Fruit fly (Drosophila melanogaster): ENCODE results near the gene CG7551.

The CG7551 gene

dm6 chr3L:11458370-11458769, at the start of gene CG7551, which contains the start of gene CG12289:
Gene CG7551 (plus strand): TSS chr3L:11458490.
Gene CG12289 (minus strand): TSS chr3L:11458470.
- no peak for TF ChIP-seq noc (tag; optimal IDR thresholded peaks at IDR 0.05)

DNA sequence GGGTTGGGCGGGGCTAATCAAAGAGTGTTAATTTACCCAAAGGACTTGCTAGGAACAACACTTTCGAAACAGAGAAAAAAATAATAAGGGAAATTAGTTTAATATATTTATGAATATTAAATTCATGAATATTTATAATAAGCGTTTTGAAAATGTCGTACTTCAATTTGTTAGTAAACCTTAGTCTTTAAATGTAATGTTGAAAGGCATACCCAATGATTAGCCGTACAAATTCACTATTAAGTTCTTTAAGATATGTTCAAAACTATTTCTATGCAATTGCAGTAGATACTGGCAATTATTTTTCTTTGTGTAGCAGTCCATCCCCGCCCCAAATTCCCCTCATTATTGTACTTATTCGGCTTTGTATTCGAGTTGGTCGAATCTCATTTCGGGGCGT, 47.8 kb upstream of the CG7551 start:
- no peak for TF ChIP-seq noc (tag; optimal IDR thresholded peaks at IDR 0.05)

- no peak for TF ChIP-seq noc (tag; optimal IDR thresholded peaks at IDR 0.05)
Measured at dm6 chr3L:11413697-11414096, 44.6 kb upstream of the CG7551 start.

DNA sequence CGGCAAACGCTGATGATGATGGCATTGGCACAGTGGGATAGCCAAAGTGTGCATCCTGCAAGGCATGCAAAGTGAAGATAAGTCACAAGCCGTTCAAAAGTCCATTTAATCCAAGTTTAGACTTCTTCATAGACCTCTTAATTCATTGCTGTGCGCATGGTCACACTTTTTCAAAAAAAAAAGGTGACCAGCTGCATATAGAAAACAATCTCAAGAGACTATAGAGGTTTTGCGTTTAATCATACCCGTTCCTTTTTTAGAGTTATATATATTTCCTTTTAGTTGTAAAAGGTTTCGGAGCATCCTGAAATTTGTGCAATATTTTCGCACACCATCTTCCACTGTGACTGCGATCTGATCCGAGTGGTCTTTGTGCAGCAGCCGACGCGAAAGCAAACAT, 43.8 kb upstream of the CG7551 start:
- TF ChIP-seq noc (tag; optimal IDR thresholded peaks at IDR 0.05) = no peak

DNA sequence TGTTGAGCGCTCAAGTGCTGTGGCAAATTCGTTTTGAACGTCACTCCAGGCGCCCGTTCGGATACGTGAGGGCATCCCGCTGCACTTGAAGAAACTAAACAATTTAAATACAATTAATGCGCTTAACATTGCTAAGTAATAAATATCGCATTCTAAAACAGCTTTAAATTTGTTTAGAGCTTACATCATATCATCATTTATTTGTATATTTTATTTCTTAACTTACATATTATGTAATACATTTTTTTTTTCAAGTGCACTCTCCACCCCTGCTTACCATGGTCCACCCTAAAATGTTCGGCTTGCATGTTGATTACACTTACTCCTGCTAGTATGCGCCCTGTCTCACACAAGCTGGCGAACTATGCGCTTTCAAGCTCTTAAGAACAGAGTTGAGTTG, 42.9 kb upstream of the CG7551 start:
- no peak for TF ChIP-seq noc (tag; optimal IDR thresholded peaks at IDR 0.05)

DNA sequence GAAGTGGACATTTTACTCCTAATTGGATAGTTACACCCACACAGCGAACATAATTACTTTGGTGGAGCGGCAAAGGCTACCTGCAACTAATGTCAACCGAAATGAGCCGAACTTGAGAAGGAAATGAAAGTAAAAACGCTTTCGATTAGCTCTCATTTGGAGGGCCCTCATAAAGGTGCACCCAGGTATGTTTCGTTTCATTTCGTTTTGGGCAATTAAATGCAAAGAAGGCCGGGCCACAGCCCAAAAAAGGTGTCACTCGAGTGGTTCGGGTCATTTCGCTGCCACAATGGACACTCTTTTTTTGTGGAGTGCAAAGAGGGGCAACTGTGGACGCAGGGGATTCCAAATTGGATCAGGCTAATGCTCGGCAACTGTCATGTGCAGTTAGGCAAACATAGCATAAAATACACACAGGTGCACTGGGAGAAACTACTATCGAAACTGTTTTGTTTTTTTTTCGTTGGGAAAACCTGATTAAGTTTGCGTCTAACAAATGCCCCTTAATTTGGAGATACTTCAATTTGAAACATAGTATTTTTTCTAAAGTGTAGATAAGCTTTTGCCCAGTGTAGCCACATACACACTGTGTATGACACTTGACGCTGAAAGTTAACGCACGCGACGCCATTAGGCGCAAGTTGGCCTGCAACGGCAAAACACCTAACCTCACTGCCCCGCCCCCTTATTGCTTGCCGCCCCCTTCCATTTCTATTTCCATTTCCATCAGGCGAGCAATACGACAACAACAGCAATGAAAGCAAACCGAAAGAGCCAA, 41.6 kb upstream of the CG7551 start:
- no peak for TF ChIP-seq noc (tag; optimal IDR thresholded peaks at IDR 0.05)

dm6 chr3L:11417273-11418040, 40.8 kb upstream of the CG7551 start:
- TF ChIP-seq noc (tag; optimal IDR thresholded peaks at IDR 0.05) = peak; percentile 33

DNA sequence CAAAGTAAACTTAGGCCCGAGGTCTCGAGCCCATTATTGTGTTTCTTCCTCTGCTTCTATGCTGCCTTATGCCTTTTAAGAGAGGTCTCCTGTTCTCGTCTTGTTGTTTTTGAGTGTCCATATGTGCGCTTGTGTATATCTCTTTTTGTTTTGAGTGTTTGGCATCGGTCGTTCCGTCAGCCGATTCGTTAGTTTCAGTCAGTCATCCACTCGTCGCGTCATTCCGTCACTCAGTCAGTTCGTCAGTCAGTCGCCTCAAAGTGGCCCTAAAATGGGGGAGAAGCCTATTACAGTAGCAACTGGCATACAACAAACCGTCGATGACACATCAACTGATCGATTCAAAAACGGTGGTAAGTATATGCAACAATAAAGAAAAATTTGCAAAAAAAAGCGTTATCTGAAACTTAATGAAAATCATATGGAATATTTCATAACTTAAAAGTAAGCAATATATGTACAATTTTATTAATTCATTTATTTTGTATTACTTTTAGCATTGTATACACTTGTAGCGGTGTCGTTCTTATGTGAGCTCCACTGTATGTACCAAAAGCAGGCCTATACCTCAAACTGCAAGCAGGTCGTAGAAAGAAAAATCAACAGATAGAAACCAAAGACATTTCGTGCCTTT, 40.1 kb upstream of the CG7551 start:
- no peak for TF ChIP-seq noc (tag; optimal IDR thresholded peaks at IDR 0.05)

DNA sequence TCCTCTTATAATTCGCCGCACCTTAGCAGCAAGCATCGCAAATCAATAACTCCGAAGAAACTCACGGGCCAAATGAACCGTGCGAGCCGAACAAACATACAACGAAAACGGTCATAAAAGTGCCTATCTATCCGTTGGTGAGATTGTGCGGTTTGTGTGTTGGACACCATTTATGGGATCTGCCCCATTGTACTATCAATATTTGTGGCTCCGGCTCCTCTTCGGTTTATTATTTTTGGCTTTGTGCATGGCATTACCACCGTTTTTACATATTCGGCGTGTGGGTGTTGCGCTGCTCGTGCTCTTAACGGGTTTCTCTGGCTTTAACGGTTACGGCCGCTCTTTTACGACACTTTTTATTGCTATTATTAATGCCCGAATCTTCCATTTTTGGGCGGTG, 38.9 kb upstream of the CG7551 start:
- no peak for TF ChIP-seq noc (tag; optimal IDR thresholded peaks at IDR 0.05)

dm6 chr3L:11420976-11421375, 37.3 kb upstream of the CG7551 start:
- TF ChIP-seq noc (tag; optimal IDR thresholded peaks at IDR 0.05) = no peak

DNA sequence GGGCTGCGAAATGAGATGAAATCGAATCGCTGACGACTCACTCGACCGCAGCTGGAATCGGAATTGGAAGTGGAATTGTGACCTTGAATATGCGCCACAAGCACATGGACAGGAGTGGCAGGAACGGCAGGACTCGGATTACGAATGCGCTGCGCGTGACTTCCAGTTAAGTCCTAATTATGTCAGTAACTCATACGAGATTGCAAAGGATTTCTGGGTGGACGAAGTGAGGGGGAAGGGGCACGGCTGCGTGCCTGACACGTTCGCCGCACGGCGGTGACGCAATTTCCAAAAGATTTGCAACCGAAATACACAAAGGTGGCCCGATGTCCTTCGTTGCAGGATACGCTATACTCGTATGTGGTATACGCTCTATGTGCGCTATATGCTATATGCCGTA, 36.4 kb upstream of the CG7551 start:
- TF ChIP-seq noc (tag; optimal IDR thresholded peaks at IDR 0.05) = no peak

DNA sequence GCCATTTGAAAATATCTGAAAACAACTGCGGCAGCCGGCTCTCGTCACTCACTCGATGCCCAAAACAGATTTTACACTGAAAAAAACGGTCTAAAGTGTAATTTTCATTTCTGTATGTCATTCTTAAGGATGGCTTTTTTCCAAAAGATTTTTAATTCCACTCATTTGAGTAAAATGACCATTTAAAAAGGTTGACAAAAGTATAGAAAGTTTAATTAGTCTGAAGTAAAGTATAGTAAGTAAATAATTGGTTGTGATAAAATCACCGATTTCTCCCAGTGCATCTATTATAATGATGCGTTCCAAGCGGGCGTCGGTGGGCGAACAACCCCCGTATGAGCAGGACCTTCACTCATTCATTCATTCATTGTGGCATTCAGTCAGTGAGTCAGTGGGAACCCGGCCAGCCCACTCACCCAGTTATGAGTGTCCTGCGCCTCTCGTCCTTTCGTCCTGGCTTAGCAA, 35.9 kb upstream of the CG7551 start:
- no peak for TF ChIP-seq noc (tag; optimal IDR thresholded peaks at IDR 0.05)

- TF ChIP-seq noc (tag; optimal IDR thresholded peaks at IDR 0.05) = no peak
Measured at dm6 chr3L:11424858-11425257, 33.4 kb upstream of the CG7551 start, which contains the start of gene CG7560. Gene CG7560 (plus strand): TSS chr3L:11425158.

DNA sequence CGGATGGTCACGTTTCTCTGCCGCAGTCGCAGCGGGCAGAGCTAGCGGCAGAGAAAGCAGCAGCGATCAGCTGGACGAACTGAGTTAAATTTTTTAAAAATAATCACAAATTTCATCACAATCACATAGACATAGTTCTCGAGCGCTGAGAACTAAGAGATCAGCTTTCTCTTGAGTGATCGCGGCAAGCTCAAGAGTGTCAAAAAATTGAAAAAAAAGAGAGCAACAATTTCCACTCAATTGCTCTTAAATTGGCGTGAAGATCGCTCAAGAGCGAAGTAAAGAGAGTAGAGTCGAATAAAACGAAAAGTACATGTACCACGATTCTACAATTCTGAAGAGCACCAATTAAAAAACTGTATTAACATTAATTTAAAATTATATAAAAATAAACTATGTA, 29.9 kb upstream of the CG7551 start:
- TF ChIP-seq noc (tag; optimal IDR thresholded peaks at IDR 0.05) = no peak

DNA sequence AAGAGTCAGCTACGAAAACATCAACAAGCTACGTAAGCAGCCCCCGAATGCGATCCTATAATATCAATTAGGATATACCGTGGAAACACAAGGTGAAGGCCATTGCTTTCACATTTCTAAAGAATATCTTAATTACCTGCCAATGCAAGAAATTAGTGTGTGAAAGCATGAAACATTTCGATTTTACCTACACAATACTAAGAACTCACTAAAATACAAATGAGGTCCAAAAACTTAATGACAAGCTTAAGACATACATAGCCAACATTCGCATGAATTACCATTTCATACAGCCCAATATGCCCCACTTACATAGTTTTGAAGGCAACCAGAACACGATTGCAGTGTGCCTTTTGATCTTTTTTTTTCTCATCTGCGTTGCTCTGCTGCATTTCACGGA, 28.6 kb upstream of the CG7551 start:
- TF ChIP-seq noc (tag; optimal IDR thresholded peaks at IDR 0.05) = no peak

dm6 chr3L:11431251-11431925, 26.9 kb upstream of the CG7551 start:
- peak; percentile 82 for TF ChIP-seq noc (tag; optimal IDR thresholded peaks at IDR 0.05)

All from whole organism, larva.